Fruit fly (Drosophila melanogaster): ENCODE results near the gene Cmtr1.

- TF ChIP-seq CG11617 (GFP tag; optimal IDR thresholded peaks at IDR 0.05) (no peak), pad (GFP tag; optimal IDR thresholded peaks at IDR 0.05) (no peak), ovo (GFP tag; optimal IDR thresholded peaks at IDR 0.05) (no peak), CG5204 (GFP tag; optimal IDR thresholded peaks at IDR 0.05) (no peak), cic (GFP tag; optimal IDR thresholded peaks at IDR 0.05) (no peak), tj (GFP tag; optimal IDR thresholded peaks at IDR 0.05) (no peak), kay (GFP tag; ENCODE audit: borderline replicate concordance) (no peak)
Observed at dm6 chrX:4139043-4139442, 38.2 kb upstream of the Cmtr1 start.
